Fruit fly (Drosophila melanogaster) whole organism, embryonic: ENCODE results near the gene CG11426.

ENCODE experiments used
- ATbp ChIP-seq: fragments of 200-800 bp; sonication (Bioruptor generic); optimal IDR thresholded peaks from 2 replicates; lab custom pipeline; 2017; ENCODE audit warnings: missing biosample characterization, mild to moderate bottlenecking, missing genetic modification characterization, missing genetic modification reagents
- CG11398 ChIP-seq: fragments of 200-800 bp; sonication (Bioruptor generic); optimal IDR thresholded peaks from 2 replicates; lab custom pipeline; 2016; ENCODE audit warnings: missing biosample characterization, missing genetic modification characterization
- CG11695 ChIP-seq: fragments of 200-800 bp; sonication (Bioruptor generic); IDR thresholded peaks from 3 replicates; pipeline ENCODE4 v1.3.6; 2022; ENCODE audit warnings: missing biosample characterization, missing genetic modification characterization
- CG11723 ChIP-seq: fragments of 200-800 bp; sonication (Bioruptor generic); optimal IDR thresholded peaks from 2 replicates; lab custom pipeline; 2017; ENCODE audit warnings: missing biosample characterization, mild to moderate bottlenecking, missing genetic modification characterization
- CG12155 ChIP-seq: fragments of 200-800 bp; sonication (Bioruptor generic); optimal IDR thresholded peaks from 3 replicates; lab custom pipeline; 2016; ENCODE audit warnings: missing biosample characterization, missing genetic modification characterization
- CG12236 ChIP-seq: fragments of 200-800 bp; sonication (Bioruptor generic); optimal IDR thresholded peaks from 2 replicates; lab custom pipeline; 2016; ENCODE audit warnings: missing biosample characterization, missing genetic modification characterization
- CG12391 ChIP-seq: fragments of 200-800 bp; sonication (Bioruptor generic); optimal IDR thresholded peaks from 3 replicates; lab custom pipeline; 2018; ENCODE audit warnings: missing biosample characterization, mild to moderate bottlenecking, missing genetic modification characterization, moderate library complexity
- CG14014 ChIP-seq: fragments of 200-800 bp; sonication (Bioruptor generic); IDR thresholded peaks from 2 replicates; pipeline ENCODE4 v1.3.6; 2022; ENCODE audit warnings: missing biosample characterization, missing genetic modification characterization
- CG15514 ChIP-seq: fragments of 200-800 bp; sonication (Bioruptor generic); optimal IDR thresholded peaks from 3 replicates; lab custom pipeline; 2017; ENCODE audit warnings: missing biosample characterization, missing genetic modification characterization, mild to moderate bottlenecking, moderate library complexity, missing genetic modification reagents
- CG17802 ChIP-seq: fragments of 200-800 bp; sonication (Bioruptor generic); optimal IDR thresholded peaks from 2 replicates; lab custom pipeline; 2018; ENCODE audit warnings: missing biosample characterization, mild to moderate bottlenecking, missing genetic modification characterization, moderate library complexity
- CG18262 ChIP-seq: fragments of 200-800 bp; optimal IDR thresholded peaks from 3 replicates; lab custom pipeline; 2019; ENCODE audit warnings: missing biosample characterization, mild to moderate bottlenecking, missing genetic modification characterization, moderate library complexity
- CG2202 ChIP-seq: fragments of 200-800 bp; sonication (Bioruptor generic); optimal IDR thresholded peaks from 2 replicates; lab custom pipeline; 2018; ENCODE audit warnings: missing biosample characterization, mild to moderate bottlenecking, missing genetic modification characterization
- CG31388 ChIP-seq: fragments of 200-800 bp; sonication (Bioruptor generic); optimal IDR thresholded peaks from 2 replicates; lab custom pipeline; 2016; ENCODE audit warnings: missing biosample characterization, missing genetic modification characterization
- CG32772 ChIP-seq: fragments of 200-800 bp; sonication (Bioruptor generic); IDR thresholded peaks from 2 replicates; pipeline ENCODE4 v1.3.6; 2022; ENCODE audit warnings: missing biosample characterization, missing genetic modification characterization
- CG34224 ChIP-seq: fragments of 200-800 bp; sonication (Bioruptor generic); IDR thresholded peaks from 3 replicates; pipeline ENCODE4 v1.3.6; 2022; ENCODE audit warnings: missing biosample characterization, missing genetic modification characterization; ENCODE audit not compliant: partially characterized antibody
- CG4424 ChIP-seq: fragments of 200-800 bp; sonication (Bioruptor generic); optimal IDR thresholded peaks from 3 replicates; lab custom pipeline; 2016; ENCODE audit warnings: missing biosample characterization, missing genetic modification characterization
- CG6854 ChIP-seq: fragments of 200-800 bp; sonication (Bioruptor generic); optimal IDR thresholded peaks from 3 replicates; lab custom pipeline; 2017; ENCODE audit warnings: missing biosample characterization, mild to moderate bottlenecking, missing genetic modification characterization
- CG7963 ChIP-seq: fragments of 200-800 bp; sonication (Bioruptor generic); IDR thresholded peaks from 3 replicates; pipeline ENCODE4 v1.3.6; 2022; ENCODE audit warnings: missing biosample characterization, missing genetic modification characterization; ENCODE audit not compliant: partially characterized antibody
- CG8290 ChIP-seq, 3 experiments: fragments of 200-800 bp; sonication (Bioruptor generic); optimal IDR thresholded peaks; 2 replicates each; lab custom pipeline; 2016 to 2019; ENCODE audit warnings: missing biosample characterization in 3 of 3, missing genetic modification characterization in 3 of 3, mild to moderate bottlenecking in 2 of 3, moderate library complexity in 1 of 3
- D19A ChIP-seq: fragments of 200-800 bp; optimal IDR thresholded peaks from 3 replicates; lab custom pipeline; 2019; ENCODE audit warnings: missing biosample characterization, mild to moderate bottlenecking, missing genetic modification characterization, moderate library complexity
- Deaf1 ChIP-seq: fragments of 200-800 bp; optimal IDR thresholded peaks from 3 replicates; lab custom pipeline; 2019; ENCODE audit warnings: missing biosample characterization, mild to moderate bottlenecking, missing genetic modification characterization, moderate library complexity
- E2f2 ChIP-seq: fragments of 200-800 bp; sonication (Bioruptor generic); IDR thresholded peaks from 2 replicates; pipeline ENCODE4 v1.3.6; 2022; ENCODE audit warnings: missing biosample characterization, missing genetic modification characterization
- Eip74EF ChIP-seq, 2 experiments: fragments of 200-800 bp in 1 of 2; fragments of >200 bp in 1 of 2; sonication (Bioruptor generic) in 1 of 2; optimal IDR thresholded peaks; 2 replicates each; lab custom pipeline; 2017 to 2019; ENCODE audit warnings: missing biosample characterization in 2 of 2, missing genetic modification characterization in 2 of 2, mild to moderate bottlenecking in 1 of 2, moderate library complexity in 1 of 2
- Ets97D ChIP-seq: fragments of 200-800 bp; sonication (Bioruptor generic); optimal IDR thresholded peaks from 3 replicates; lab custom pipeline; 2016; ENCODE audit warnings: missing biosample characterization, missing genetic modification characterization
- HLH54F ChIP-seq: fragments of 200-800 bp; sonication (Bioruptor generic); optimal IDR thresholded peaks from 3 replicates; lab custom pipeline; 2016; ENCODE audit warnings: missing biosample characterization, missing genetic modification characterization
- MTF-1 ChIP-seq: fragments of 200-800 bp; sonication (Bioruptor generic); optimal IDR thresholded peaks from 2 replicates; lab custom pipeline; 2018; ENCODE audit warnings: missing biosample characterization, mild to moderate bottlenecking, missing genetic modification characterization, borderline replicate concordance
- Sry-β ChIP-seq: fragments of 200-800 bp; sonication (Bioruptor generic); optimal IDR thresholded peaks from 2 replicates; lab custom pipeline; 2018; ENCODE audit warnings: missing biosample characterization, mild to moderate bottlenecking, missing genetic modification characterization, moderate library complexity
- Trl ChIP-seq, 3 experiments: fragments of >200 bp in 2 of 3; fragments of 200-800 bp in 1 of 3; sonication (Bioruptor generic) in 1 of 3; optimal IDR thresholded peaks; 2 replicates in 1 of 3; 3 replicates in 2 of 3; lab custom pipeline; 2016 to 2017; ENCODE audit warnings: missing biosample characterization in 1 of 3, missing genetic modification characterization in 1 of 3
- Xrp1 ChIP-seq: fragments of 200-800 bp; sonication (Bioruptor generic); IDR thresholded peaks from 2 replicates; pipeline ENCODE4 v1.3.6; 2022; ENCODE audit warnings: missing biosample characterization, missing genetic modification characterization
- amos ChIP-seq: fragments of 200-800 bp; sonication (Bioruptor generic); IDR thresholded peaks from 2 replicates; pipeline ENCODE4 v1.3.6; 2022; ENCODE audit warnings: missing biosample characterization, missing genetic modification characterization; ENCODE audit not compliant: partially characterized antibody
- bigmax ChIP-seq: fragments of 200-800 bp; sonication (Bioruptor generic); optimal IDR thresholded peaks from 2 replicates; lab custom pipeline; 2018; ENCODE audit warnings: missing biosample characterization, mild to moderate bottlenecking, missing genetic modification characterization
- chn ChIP-seq: fragments of 200-800 bp; sonication (Bioruptor generic); optimal IDR thresholded peaks from 2 replicates; lab custom pipeline; 2016; ENCODE audit warnings: missing biosample characterization, missing genetic modification characterization
- cwo ChIP-seq: fragments of 200-800 bp; sonication (Bioruptor generic); optimal IDR thresholded peaks from 3 replicates; lab custom pipeline; 2017; ENCODE audit warnings: missing biosample characterization, missing genetic modification characterization, mild to moderate bottlenecking, moderate library complexity, missing genetic modification reagents
- dpn ChIP-seq, 2 experiments: fragments of 200-800 bp; sonication (Bioruptor generic); optimal IDR thresholded peaks; 3 replicates each; lab custom pipeline; 2016; ENCODE audit warnings: missing biosample characterization in 2 of 2, missing genetic modification characterization in 2 of 2
- eve ChIP-seq, 2 experiments: fragments of >200 bp; optimal IDR thresholded peaks; 2 replicates each; lab custom pipeline; 2017; ENCODE audit warnings: missing biosample characterization in 2 of 2, missing genetic modification characterization in 2 of 2
- fd96Cb ChIP-seq: fragments of 200-800 bp; sonication (Bioruptor generic); optimal IDR thresholded peaks from 2 replicates; lab custom pipeline; 2018; ENCODE audit warnings: missing biosample characterization, mild to moderate bottlenecking, missing genetic modification characterization, moderate library complexity
- gce ChIP-seq: fragments of 200-800 bp; sonication (Bioruptor generic); IDR thresholded peaks from 3 replicates; pipeline ENCODE4 v1.3.6; 2022; ENCODE audit warnings: missing biosample characterization, missing genetic modification characterization
- grau ChIP-seq: fragments of 200-800 bp; optimal IDR thresholded peaks from 3 replicates; lab custom pipeline; 2019; ENCODE audit warnings: missing biosample characterization, mild to moderate bottlenecking, missing genetic modification characterization, moderate library complexity
- ind ChIP-seq: fragments of 200-800 bp; sonication (Bioruptor generic); optimal IDR thresholded peaks from 3 replicates; lab custom pipeline; 2016; ENCODE audit warnings: missing biosample characterization, missing genetic modification characterization
- lilli ChIP-seq: fragments of 200-800 bp; sonication (Bioruptor generic); optimal IDR thresholded peaks from 3 replicates; lab custom pipeline; 2016; ENCODE audit warnings: missing biosample characterization, missing genetic modification characterization
- mirr ChIP-seq: fragments of 200-800 bp; sonication (Bioruptor generic); optimal IDR thresholded peaks from 3 replicates; lab custom pipeline; 2018; ENCODE audit warnings: missing biosample characterization, mild to moderate bottlenecking, missing genetic modification characterization
- nau ChIP-seq: fragments of 200-800 bp; sonication (Bioruptor generic); optimal IDR thresholded peaks from 3 replicates; lab custom pipeline; 2017; ENCODE audit warnings: missing biosample characterization, mild to moderate bottlenecking, missing genetic modification characterization, missing genetic modification reagents
- peb ChIP-seq: fragments of 200-800 bp; sonication (Bioruptor generic); IDR thresholded peaks from 2 replicates; pipeline ENCODE4 v1.3.6; 2022; ENCODE audit warnings: missing biosample characterization, missing genetic modification characterization
- pfk ChIP-seq: fragments of 200-800 bp; sonication (Bioruptor generic); optimal IDR thresholded peaks from 2 replicates; lab custom pipeline; 2018; ENCODE audit warnings: missing biosample characterization, mild to moderate bottlenecking, missing genetic modification characterization, moderate library complexity
- row ChIP-seq: fragments of 200-800 bp; sonication (Bioruptor generic); IDR thresholded peaks from 3 replicates; pipeline ENCODE4 v1.3.6; 2022; ENCODE audit warnings: missing biosample characterization, missing genetic modification characterization
- sug ChIP-seq: fragments of 200-800 bp; optimal IDR thresholded peaks from 2 replicates; lab custom pipeline; 2019; ENCODE audit warnings: missing biosample characterization, mild to moderate bottlenecking, missing genetic modification characterization, moderate library complexity
- twi ChIP-seq: fragments of 200-800 bp; optimal IDR thresholded peaks from 2 replicates; lab custom pipeline; 2019; ENCODE audit warnings: missing biosample characterization, mild to moderate bottlenecking, missing genetic modification characterization, moderate library complexity
- z ChIP-seq: fragments of 200-800 bp; sonication (Bioruptor generic); IDR thresholded peaks from 3 replicates; pipeline ENCODE4 v1.3.6; 2022; ENCODE audit warnings: missing biosample characterization, missing genetic modification characterization

CG11426 gene

dm6 chr3L:22460428-22460827 is 9.9 kb upstream of the CG11426 start:
- no peak for TF ChIP-seq pfk (GFP tag; lab: Kevin White, UChicago)
- no peak for TF ChIP-seq CG8290 (GFP tag; optimal IDR thresholded peaks at IDR 0.05; lab: Kevin White, UChicago)
- TF ChIP-seq CG8290 (tag; optimal IDR thresholded peaks at IDR 0.05; lab: Kevin White, UChicago): no peak
- TF ChIP-seq lilli (GFP tag; lab: Kevin White, UChicago): no peak
- no peak for TF ChIP-seq CG11398
- no peak for TF ChIP-seq CG7963
- TF ChIP-seq CG12155 (GFP tag; lab: Kevin White, UChicago): no peak
- TF ChIP-seq CG34224 (GFP tag; lab: Robert Waterston, UW): no peak
- no peak for TF ChIP-seq mirr
- TF ChIP-seq dpn (GFP tag; optimal IDR thresholded peaks at IDR 0.05; lab: Kevin White, UChicago): no peak
- no peak for TF ChIP-seq CG6854 (GFP tag; lab: Kevin White, UChicago)
- TF ChIP-seq CG4424 (GFP tag; lab: Kevin White, UChicago): no peak
- no peak for TF ChIP-seq ind
- no peak for TF ChIP-seq twi (tag; lab: Kevin White, UChicago)
- TF ChIP-seq sug (tag; lab: Kevin White, UChicago): no peak
- no peak for TF ChIP-seq CG11695 (GFP tag; lab: Robert Waterston, UW)
- no peak for TF ChIP-seq Eip74EF (GFP tag; optimal IDR thresholded peaks at IDR 0.05; lab: Kevin White, UChicago)
- no peak for TF ChIP-seq CG2202
- no peak for TF ChIP-seq Sry-β
- TF ChIP-seq CG17802 (tag; lab: Kevin White, UChicago): no peak
- no peak for TF ChIP-seq z (GFP tag; lab: Robert Waterston, UW)

dm6 chr3L:22460918-22461634 is 9.3 kb upstream of the CG11426 start, which contains the start of gene laza:
TSS of gene laza (minus strand) at chr3L:22461131.
- TF ChIP-seq CG12391 (tag; lab: Kevin White, UChicago): peak; percentile 2
- peak; percentile 15 for TF ChIP-seq grau (tag; lab: Kevin White, UChicago)
- no peak for TF ChIP-seq ATbp (GFP tag; lab: Kevin White, UChicago)
- no peak for TF ChIP-seq eve (GFP tag; optimal IDR thresholded peaks at IDR 0.05; lab: Kevin White, UChicago)
- peak; percentile 23; the same call in 1 of the 3 replicates for TF ChIP-seq row (GFP tag; lab: Robert Waterston, UW)
- peak; percentile 20 for TF ChIP-seq cwo (GFP tag; lab: Kevin White, UChicago)
- TF ChIP-seq nau (GFP tag; lab: Kevin White, UChicago): peak; percentile 26
- no peak for TF ChIP-seq CG31388 (GFP tag; lab: Kevin White, UChicago)
- TF ChIP-seq CG15514: peak; percentile 26
- TF ChIP-seq MTF-1 (GFP tag; lab: Kevin White, UChicago): no peak
- TF ChIP-seq E2f2 (GFP tag; lab: Robert Waterston, UW): no peak
- no peak for TF ChIP-seq Ets97D
- TF ChIP-seq Xrp1 (GFP tag; lab: Robert Waterston, UW): peak; percentile 11; the same call in 1 of the 2 replicates
- TF ChIP-seq D19A (tag; lab: Kevin White, UChicago): no peak
- TF ChIP-seq CG12236 (GFP tag; lab: Kevin White, UChicago): no peak
- TF ChIP-seq bigmax (GFP tag; lab: Kevin White, UChicago): no peak
- TF ChIP-seq Trl (optimal IDR thresholded peaks at IDR 0.05; lab: Kevin White, UChicago): peak in 1 of 2 experiments; percentile 2
- no peak for TF ChIP-seq Trl (GFP tag; optimal IDR thresholded peaks at IDR 0.05; lab: Kevin White, UChicago)
- peak; percentile 31; the same call in 1 of the 2 replicates for TF ChIP-seq amos
- 0 out of 2 replicates have a peak, but pooled peaks have one; percentile 19 for TF ChIP-seq CG14014 (GFP tag; lab: Robert Waterston, UW)
- TF ChIP-seq peb (GFP tag; lab: Robert Waterston, UW): no peak
- peak; percentile 86 for TF ChIP-seq Deaf1 (tag; lab: Kevin White, UChicago)
- TF ChIP-seq CG11723 (GFP tag; lab: Kevin White, UChicago): no peak
- TF ChIP-seq CG32772: 0 out of 2 replicates have a peak, but pooled peaks have one; percentile 21
- peak; percentile 20; the same call in 1 of the 3 replicates for TF ChIP-seq gce (GFP tag; lab: Robert Waterston, UW)
- no peak for TF ChIP-seq fd96Cb (tag; lab: Kevin White, UChicago)
- TF ChIP-seq sug (tag; lab: Kevin White, UChicago): peak; percentile 70
- TF ChIP-seq CG18262 (tag; lab: Kevin White, UChicago): peak; percentile 26
- TF ChIP-seq HLH54F: no peak
- no peak for TF ChIP-seq chn (GFP tag; lab: Kevin White, UChicago)
